Fruit fly (Drosophila melanogaster): ENCODE results near the gene CG9698.

The CG9698 gene

DNA sequence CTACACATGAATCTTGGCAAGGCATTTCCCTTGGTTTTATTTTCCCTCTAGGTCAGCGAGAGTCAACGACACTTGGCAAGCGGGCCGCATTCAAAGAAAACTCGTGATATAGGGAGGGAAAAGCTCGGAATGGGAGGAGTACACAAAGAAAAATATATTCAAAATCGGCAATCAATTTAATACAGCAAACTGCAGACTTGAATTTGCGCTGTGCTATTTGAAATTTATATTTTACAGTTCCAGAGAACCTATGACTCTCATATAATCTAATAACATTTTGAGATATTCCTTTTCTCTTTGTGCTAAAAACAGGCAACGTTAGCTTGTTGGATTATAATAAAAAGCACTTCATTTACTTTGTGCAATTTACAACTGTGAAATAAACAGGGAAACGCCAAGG, 15.0 kb downstream of the CG9698 start (continued):
- no peak for TF ChIP-seq chinmo (GFP tag; IDR thresholded peaks at IDR 0.05; ENCODE audit: partially characterized antibody)
- TF ChIP-seq Hand (GFP tag; optimal IDR thresholded peaks at IDR 0.05) = no peak
- no peak for TF ChIP-seq kni (GFP tag; optimal IDR thresholded peaks at IDR 0.05)
- TF ChIP-seq CG2712 (tag; optimal IDR thresholded peaks at IDR 0.05) = peak; percentile 6
- TF ChIP-seq CG8281 (tag; optimal IDR thresholded peaks at IDR 0.05) = no peak
- no peak for TF ChIP-seq eyg (GFP tag; optimal IDR thresholded peaks at IDR 0.05)
- no peak for TF ChIP-seq dan (GFP tag; IDR thresholded peaks at IDR 0.05)
- no peak for TF ChIP-seq Nf-YB (GFP tag; optimal IDR thresholded peaks at IDR 0.05)
- TF ChIP-seq gfzf (GFP tag; optimal IDR thresholded peaks at IDR 0.05) = no peak
- TF ChIP-seq run (tag; optimal IDR thresholded peaks at IDR 0.05) = no peak

DNA sequence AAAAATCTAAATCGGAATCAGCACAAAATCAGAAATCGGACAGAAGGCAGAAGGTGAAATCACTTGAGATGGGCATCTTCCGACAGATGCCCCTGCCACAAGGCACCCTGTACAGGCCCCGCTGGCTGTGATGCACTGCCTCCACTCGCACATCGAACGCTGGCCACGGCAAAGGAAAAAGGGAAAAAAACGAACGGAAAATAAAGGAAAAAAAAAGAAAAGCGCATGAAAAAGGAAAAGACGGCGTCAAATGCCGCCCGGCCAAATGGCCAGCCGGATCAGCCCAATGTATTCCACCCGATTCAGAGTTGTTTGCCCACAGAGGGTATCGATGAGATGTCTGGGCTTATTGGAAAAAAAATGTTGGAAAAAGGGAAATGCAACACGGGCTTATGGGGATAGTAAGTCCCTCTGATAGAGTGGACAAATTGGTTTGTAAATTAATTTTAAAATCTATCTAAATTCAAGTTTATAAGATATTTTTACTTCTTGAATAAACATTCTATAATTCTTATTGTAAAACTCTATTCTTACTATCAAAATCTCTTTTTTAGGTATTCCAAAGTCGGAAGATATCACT, 16.6 kb downstream of the CG9698 start:
- TF ChIP-seq nmo (GFP tag; optimal IDR thresholded peaks at IDR 0.05) = peak; percentile 32
- no peak for TF ChIP-seq Aef1 (GFP tag; IDR thresholded peaks at IDR 0.05)
- no peak for TF ChIP-seq Rfx (GFP tag; IDR thresholded peaks at IDR 0.05)
- TF ChIP-seq gcm2 (GFP tag; optimal IDR thresholded peaks at IDR 0.05) = no peak
- peak; percentile 53; the same call in 2 of the 3 replicates for TF ChIP-seq CG17361 (GFP tag; IDR thresholded peaks at IDR 0.05)
- TF ChIP-seq D19A (tag; optimal IDR thresholded peaks at IDR 0.05) = peak; percentile 31
- TF ChIP-seq ewg (GFP tag; optimal IDR thresholded peaks at IDR 0.05) = no peak
- peak; percentile 39 for TF ChIP-seq CG11504 (tag; optimal IDR thresholded peaks at IDR 0.05)
- no peak for TF ChIP-seq Hey (tag; optimal IDR thresholded peaks at IDR 0.05)
- peak; percentile 18 for TF ChIP-seq CG10979 (tag; optimal IDR thresholded peaks at IDR 0.05)
- TF ChIP-seq ind (GFP tag; optimal IDR thresholded peaks at IDR 0.05) = no peak
- no peak for TF ChIP-seq Mrtf (GFP tag; IDR thresholded peaks at IDR 0.05)
- TF ChIP-seq gem (tag; optimal IDR thresholded peaks at IDR 0.05) = peak; percentile 50
- TF ChIP-seq CG31441 (GFP tag; IDR thresholded peaks at IDR 0.05) = no peak
- peak; percentile 10 for TF ChIP-seq Oli (tag; optimal IDR thresholded peaks at IDR 0.05)
- peak; percentile 15 for TF ChIP-seq CG17829 (tag; optimal IDR thresholded peaks at IDR 0.05)
- TF ChIP-seq bsh (GFP tag; optimal IDR thresholded peaks at IDR 0.05) = peak; percentile 3 to 28
- 0 out of 2 replicates have a peak, but pooled peaks have one; percentile 10 for TF ChIP-seq CG14441 (GFP tag; IDR thresholded peaks at IDR 0.05)
- TF ChIP-seq cwo (GFP tag; optimal IDR thresholded peaks at IDR 0.05) = no peak
- peak; percentile 47 for TF ChIP-seq CG2678 (tag; optimal IDR thresholded peaks at IDR 0.05)
- TF ChIP-seq fd96Cb (tag; optimal IDR thresholded peaks at IDR 0.05) = peak; percentile 27
- TF ChIP-seq Xbp1 (GFP tag; optimal IDR thresholded peaks at IDR 0.05) = peak; percentile 9
- 0 out of 3 replicates have a peak, but pooled peaks have one; percentile 12 for TF ChIP-seq CG11695 (GFP tag; IDR thresholded peaks at IDR 0.05)
- TF ChIP-seq dmrt99B (tag; optimal IDR thresholded peaks at IDR 0.05) = peak; percentile 50
- TF ChIP-seq CG14710 (tag; optimal IDR thresholded peaks at IDR 0.05) = peak; percentile 6
- TF ChIP-seq Sox100B (GFP tag; optimal IDR thresholded peaks at IDR 0.05) = peak; percentile 20
- no peak for TF ChIP-seq CG13287 (GFP tag; IDR thresholded peaks at IDR 0.05; ENCODE audit: partially characterized antibody)
- TF ChIP-seq CG18262 (tag; optimal IDR thresholded peaks at IDR 0.05) = peak; percentile 37
- no peak for TF ChIP-seq sd (tag; optimal IDR thresholded peaks at IDR 0.05)
- TF ChIP-seq B-H1 (GFP tag; IDR thresholded peaks at IDR 0.05) = no peak
- peak; percentile 9 for TF ChIP-seq CG6254 (GFP tag; optimal IDR thresholded peaks at IDR 0.05)
- TF ChIP-seq CG6689 (GFP tag; IDR thresholded peaks at IDR 0.05) = 0 out of 2 replicates have a peak, but pooled peaks have one; percentile 14
- peak; percentile 42 for TF ChIP-seq CG2712 (tag; optimal IDR thresholded peaks at IDR 0.05)
- TF ChIP-seq D19B (GFP tag; optimal IDR thresholded peaks at IDR 0.05) = peak; percentile 60
- peak; percentile 46 for TF ChIP-seq Sox102F (GFP tag; optimal IDR thresholded peaks at IDR 0.05)
- no peak for TF ChIP-seq gcm (GFP tag; optimal IDR thresholded peaks at IDR 0.05)
- no peak for TF ChIP-seq onecut (GFP tag; IDR thresholded peaks at IDR 0.05)
- TF ChIP-seq bcd (GFP tag; optimal IDR thresholded peaks at IDR 0.05) = peak; percentile 5
- no peak for TF ChIP-seq Spps (tag; optimal IDR thresholded peaks at IDR 0.05)

All from whole organism, embryonic.